Worm (Caenorhabditis elegans) whole organism, L1 larva: ENCODE data around the gene fbxb-22.

Experiments
- C34B4.2 ChIP-seq: sonication (generic microtip); optimal IDR thresholded peaks from 2 replicates; lab custom pipeline; 2017; ENCODE audit warnings: mild to moderate bottlenecking, missing genetic modification characterization, missing compliant biosample characterization
- F16B12.6 ChIP-seq: fragments of 150-350 bp; optimal IDR thresholded peaks from 2 replicates; lab custom pipeline; 2014; ENCODE audit warnings: missing biosample characterization, missing genetic modification characterization
- Y116A8C.19 ChIP-seq: sonication (generic microtip); optimal IDR thresholded peaks from 2 replicates; lab custom pipeline; 2016; ENCODE audit warnings: missing compliant biosample characterization, missing genetic modification characterization, borderline replicate concordance
- aha-1 ChIP-seq: fragments of 150-350 bp; optimal IDR thresholded peaks from 2 replicates; lab custom pipeline; 2014; ENCODE audit warnings: missing biosample characterization, missing genetic modification characterization
- alr-1 ChIP-seq: fragments of 200-800 bp; sonication (Bioruptor generic); optimal IDR thresholded peaks from 2 replicates; lab custom pipeline; 2018; ENCODE audit warnings: borderline replicate concordance, mild to moderate bottlenecking, missing genetic modification characterization, missing compliant biosample characterization
- blmp-1 ChIP-seq: fragments of 150-350 bp; optimal IDR thresholded peaks from 2 replicates; lab custom pipeline; 2014; ENCODE audit warnings: missing biosample characterization, missing genetic modification characterization
- ceh-82 ChIP-seq, 3 experiments: fragments of 150-350 bp in 1 of 3; sonication (generic microtip) in 2 of 3; optimal IDR thresholded peaks; 2 replicates each; lab custom pipeline; 2014 to 2017; ENCODE audit warnings: missing biosample characterization in 3 of 3, missing genetic modification characterization in 3 of 3
- ceh-88 ChIP-seq: fragments of 200-800 bp; sonication (Bioruptor generic); IDR thresholded peaks from 2 replicates; pipeline ENCODE4 v1.3.6; 2022; ENCODE audit warnings: missing genetic modification characterization, missing compliant biosample characterization
- efl-1 ChIP-seq, 4 experiments: fragments of 150-350 bp; optimal IDR thresholded peaks in 3 of 4; peaks in 1 of 4; 1 replicate in 1 of 4; 2 replicates in 3 of 4; lab custom pipeline; 2014; ENCODE audit warnings: missing biosample characterization in 2 of 4, missing genetic modification characterization in 2 of 4, missing genetic modification reagents in 2 of 4
- egl-13 ChIP-seq: sonication (generic microtip); optimal IDR thresholded peaks from 2 replicates; lab custom pipeline; 2016; ENCODE audit warnings: missing genotype, missing genetic modification reagents, missing genetic modification characterization, missing compliant biosample characterization
- elt-2 ChIP-seq: sonication (generic microtip); optimal IDR thresholded peaks from 2 replicates; lab custom pipeline; 2016; ENCODE audit warnings: missing genetic modification characterization, mild to moderate bottlenecking, inconsistent platforms, missing compliant biosample characterization, missing genetic modification reagents
- fkh-4 ChIP-seq: sonication (generic microtip); optimal IDR thresholded peaks from 2 replicates; lab custom pipeline; 2016; ENCODE audit warnings: missing compliant biosample characterization, missing genetic modification characterization, borderline replicate concordance
- fos-1 ChIP-seq: fragments of 150-350 bp; optimal IDR thresholded peaks from 2 replicates; lab custom pipeline; 2014; ENCODE audit warnings: missing biosample characterization, missing genetic modification characterization
- grh-1 ChIP-seq: fragments of 200-800 bp; sonication (Bioruptor generic); IDR thresholded peaks from 2 replicates; pipeline ENCODE4 v1.3.6; 2022; ENCODE audit warnings: missing genetic modification reagents, missing genetic modification characterization, missing compliant biosample characterization
- hlh-17 ChIP-seq: fragments of 200-800 bp; sonication (Bioruptor generic); optimal IDR thresholded peaks from 2 replicates; lab custom pipeline; 2018; ENCODE audit warnings: missing genetic modification characterization, mild to moderate bottlenecking, missing compliant biosample characterization, moderate library complexity, borderline replicate concordance
- hlh-4 ChIP-seq: sonication (generic microtip); optimal IDR thresholded peaks from 2 replicates; lab custom pipeline; 2016; ENCODE audit warnings: mild to moderate bottlenecking, missing genetic modification characterization, missing compliant biosample characterization
- irx-1 ChIP-seq: sonication (generic microtip); optimal IDR thresholded peaks from 2 replicates; lab custom pipeline; 2016; ENCODE audit warnings: missing genetic modification characterization, missing compliant biosample characterization
- isw-1 ChIP-seq: fragments of 200-800 bp; sonication (Bioruptor generic); IDR thresholded peaks from 2 replicates; pipeline ENCODE4 v1.3.6; 2022; ENCODE audit warnings: missing genetic modification characterization, missing compliant biosample characterization
- jun-1 ChIP-seq: fragments of 150-350 bp; optimal IDR thresholded peaks from 2 replicates; lab custom pipeline; 2014; ENCODE audit warnings: missing biosample characterization, missing genetic modification reagents, missing genetic modification characterization
- lin-13 ChIP-seq: fragments of 150-350 bp; optimal IDR thresholded peaks from 2 replicates; lab custom pipeline; 2014; ENCODE audit warnings: missing biosample characterization, missing genetic modification reagents, missing genetic modification characterization
- lin-15B ChIP-seq: fragments of 150-350 bp; sonication (generic microtip); optimal IDR thresholded peaks from 3 replicates; lab custom pipeline; 2014; ENCODE audit warnings: missing biosample characterization, missing genetic modification characterization
- lin-35 ChIP-seq, 2 experiments: fragments of 150-350 bp; optimal IDR thresholded peaks; 2 replicates each; lab custom pipeline; 2014; ENCODE audit warnings: missing biosample characterization in 2 of 2, missing genetic modification characterization in 2 of 2, missing genetic modification reagents in 2 of 2
- lir-3 ChIP-seq: sonication (generic microtip); optimal IDR thresholded peaks from 2 replicates; lab custom pipeline; 2016; ENCODE audit warnings: mild to moderate bottlenecking, missing genetic modification characterization, moderate library complexity, missing compliant biosample characterization; ENCODE audit not compliant: poor library complexity
- mep-1 ChIP-seq: fragments of 150-350 bp; optimal IDR thresholded peaks from 2 replicates; lab custom pipeline; 2014; ENCODE audit warnings: missing biosample characterization, missing genetic modification characterization
- nhr-237 ChIP-seq: fragments of 150-350 bp; optimal IDR thresholded peaks from 2 replicates; lab custom pipeline; 2014; ENCODE audit warnings: missing biosample characterization, missing genetic modification characterization
- nhr-71 ChIP-seq: sonication (generic microtip); optimal IDR thresholded peaks from 2 replicates; lab custom pipeline; 2016; ENCODE audit warnings: mild to moderate bottlenecking, missing genetic modification characterization, moderate library complexity, missing compliant biosample characterization
- nhr-76 ChIP-seq: sonication (generic microtip); optimal IDR thresholded peaks from 2 replicates; lab custom pipeline; 2017; ENCODE audit warnings: missing biosample characterization, missing genetic modification characterization
- nhr-85 ChIP-seq: sonication (generic microtip); peaks from one replicate; lab custom pipeline; 2016; ENCODE audit warnings: missing genetic modification characterization, inconsistent platforms, missing compliant biosample characterization
- nhr-90 ChIP-seq: sonication (generic microtip); optimal IDR thresholded peaks from 2 replicates; lab custom pipeline; 2016; ENCODE audit warnings: mild to moderate bottlenecking, missing genetic modification characterization, missing compliant biosample characterization; ENCODE audit not compliant: poor library complexity
- pax-3 ChIP-seq: fragments of 200-800 bp; sonication (Bioruptor generic); optimal IDR thresholded peaks from 2 replicates; lab custom pipeline; 2018; ENCODE audit warnings: mild to moderate bottlenecking, missing genetic modification characterization, moderate library complexity, missing compliant biosample characterization
- pqm-1 ChIP-seq: sonication (generic microtip); optimal IDR thresholded peaks from 3 replicates; lab custom pipeline; 2017; ENCODE audit warnings: missing biosample characterization, missing genetic modification characterization
- skn-1 ChIP-seq: fragments of 150-350 bp; optimal IDR thresholded peaks from 2 replicates; lab custom pipeline; 2014; ENCODE audit warnings: missing biosample characterization, missing genetic modification characterization
- snu-23 ChIP-seq: sonication (generic microtip); optimal IDR thresholded peaks from 2 replicates; lab custom pipeline; 2016; ENCODE audit warnings: missing genetic modification characterization, missing compliant biosample characterization
- sox-4 ChIP-seq: sonication (generic microtip); optimal IDR thresholded peaks from 2 replicates; lab custom pipeline; 2016; ENCODE audit warnings: missing genetic modification characterization, missing compliant biosample characterization
- tbx-2 ChIP-seq: sonication (generic microtip); optimal IDR thresholded peaks from 2 replicates; lab custom pipeline; 2016; ENCODE audit warnings: missing genetic modification characterization, missing compliant biosample characterization
- unc-130 ChIP-seq: fragments of 150-350 bp; optimal IDR thresholded peaks from 2 replicates; lab custom pipeline; 2017; ENCODE audit warnings: missing biosample characterization, missing genetic modification characterization, inconsistent platforms
- unc-30 ChIP-seq: sonication (generic microtip); optimal IDR thresholded peaks from 2 replicates; lab custom pipeline; 2017; ENCODE audit warnings: missing biosample characterization, missing genetic modification characterization
- unc-62 ChIP-seq: fragments of 150-350 bp; optimal IDR thresholded peaks from 2 replicates; lab custom pipeline; 2014; ENCODE audit warnings: missing biosample characterization, missing genetic modification reagents, missing genetic modification characterization
- vab-15 ChIP-seq: sonication (generic microtip); optimal IDR thresholded peaks from 2 replicates; lab custom pipeline; 2017; ENCODE audit warnings: missing genotype, mild to moderate bottlenecking, missing genetic modification characterization, missing compliant biosample characterization
- xbp-1 ChIP-seq: sonication (generic microtip); optimal IDR thresholded peaks from 2 replicates; lab custom pipeline; 2016; ENCODE audit warnings: missing genetic modification characterization, missing compliant biosample characterization
- zag-1 ChIP-seq: fragments of 150-350 bp; optimal IDR thresholded peaks from 2 replicates; lab custom pipeline; 2014; ENCODE audit warnings: missing biosample characterization, missing genetic modification characterization
- zip-4 ChIP-seq: fragments of 200-800 bp; sonication (Bioruptor generic); optimal IDR thresholded peaks from 2 replicates; lab custom pipeline; 2018; ENCODE audit warnings: mild to moderate bottlenecking, missing genetic modification characterization, moderate library complexity, missing compliant biosample characterization
- ztf-4 ChIP-seq: fragments of 150-350 bp; optimal IDR thresholded peaks from 2 replicates; lab custom pipeline; 2014; ENCODE audit warnings: missing biosample characterization, missing genetic modification characterization

The fbxb-22 gene

ce11 chrIII:11878751-11879150 is 4.8 kb downstream of the fbxb-22 start, which contains the start of gene Y56A3A.6:
Gene Y56A3A.6 (minus strand): TSS chrIII:11878803.
- TF ChIP-seq egl-13 (no peak), fkh-4 (tag; lab: Kevin White, UChicago) (no peak), unc-62 (GFP tag; lab: Kevin White, UChicago) (no peak), lin-35 (GFP tag; optimal IDR thresholded peaks at IDR 0.05; lab: Kevin White, UChicago) (peak in 1 of 2 experiments; percentile 2), zag-1 (tag; lab: Kevin White, UChicago) (no peak), elt-2 (tag; lab: Kevin White, UChicago) (peak; percentile 59), unc-30 (tag; lab: Kevin White, UChicago) (no peak), xbp-1 (tag; lab: Kevin White, UChicago) (no peak)

ce11 chrIII:11876130-11876529 is 7.4 kb downstream of the fbxb-22 start:
- TF ChIP-seq fos-1 (tag; lab: Kevin White, UChicago): no peak
- TF ChIP-seq unc-130 (tag; lab: Kevin White, UChicago): no peak
- no peak for TF ChIP-seq nhr-76 (tag; lab: Kevin White, UChicago)
- no peak for TF ChIP-seq zip-4 (GFP tag; lab: Kevin White, UChicago)
- no peak for TF ChIP-seq nhr-237 (tag; lab: Kevin White, UChicago)
- TF ChIP-seq nhr-90 (tag; lab: Kevin White, UChicago): no peak
- TF ChIP-seq nhr-71 (tag; lab: Kevin White, UChicago): no peak
- TF ChIP-seq pqm-1 (tag; lab: Kevin White, UChicago): no peak
- TF ChIP-seq jun-1: no peak
- TF ChIP-seq tbx-2 (tag; lab: Kevin White, UChicago): no peak
- no peak for TF ChIP-seq ztf-4 (tag; lab: Kevin White, UChicago)
- TF ChIP-seq vab-15 (tag; lab: Kevin White, UChicago): no peak
- TF ChIP-seq lin-35 (GFP tag; optimal IDR thresholded peaks at IDR 0.05; lab: Kevin White, UChicago): no peak
- no peak for TF ChIP-seq elt-2 (tag; lab: Kevin White, UChicago)
- TF ChIP-seq aha-1 (tag; lab: Kevin White, UChicago): no peak
- TF ChIP-seq F16B12.6: no peak
- no peak for TF ChIP-seq lin-13 (GFP tag; lab: Kevin White, UChicago)
- TF ChIP-seq isw-1 (GFP tag; lab: Robert Waterston, UW): no peak
- no peak for TF ChIP-seq grh-1 (GFP tag; lab: Robert Waterston, UW)
- TF ChIP-seq, all 84 proteins: peak for 0

DNA sequence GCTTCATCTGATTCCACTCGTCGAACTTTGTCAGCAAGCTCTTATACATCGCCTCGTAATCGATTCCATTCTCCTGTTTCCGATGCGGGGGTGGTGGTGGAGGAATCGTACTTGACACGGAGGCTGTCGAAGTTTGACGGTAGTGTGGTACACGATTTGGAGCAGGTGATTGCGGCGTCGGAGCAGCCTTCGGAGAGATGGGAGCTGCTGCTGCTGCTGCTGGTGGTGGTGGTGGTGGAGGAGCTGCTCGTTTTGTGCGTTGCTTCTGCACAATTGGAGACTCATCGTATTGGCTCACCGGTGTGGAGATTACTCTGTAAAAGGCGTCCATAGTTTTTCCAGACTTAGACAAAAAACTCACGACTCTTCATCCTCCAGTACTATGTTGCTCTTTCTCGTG is 9.3 kb downstream of the fbxb-22 start:
- TF ChIP-seq snu-23: no peak
- no peak for TF ChIP-seq efl-1 (optimal IDR thresholded peaks at IDR 0.05; lab: Kevin White, UChicago)
- peak in 1 of 2 experiments; percentile 33 for TF ChIP-seq efl-1 (GFP tag; optimal IDR thresholded peaks at IDR 0.05 in 1 of 2; lab: Kevin White, UChicago)

- TF ChIP-seq unc-30 (tag; lab: Kevin White, UChicago) (no peak), lin-35 (GFP tag; optimal IDR thresholded peaks at IDR 0.05; lab: Kevin White, UChicago) (no peak), mep-1 (tag; lab: Kevin White, UChicago) (no peak), unc-130 (tag; lab: Kevin White, UChicago) (no peak), pax-3 (no peak), alr-1 (tag; lab: Kevin White, UChicago) (no peak), irx-1 (no peak), aha-1 (tag; lab: Kevin White, UChicago) (no peak), hlh-4 (no peak), zag-1 (tag; lab: Kevin White, UChicago) (no peak), nhr-85 (no peak), C34B4.2 (tag; lab: Kevin White, UChicago) (no peak)
Observed at ce11 chrIII:11871617-11872016, 11.9 kb downstream of the fbxb-22 start.

DNA sequence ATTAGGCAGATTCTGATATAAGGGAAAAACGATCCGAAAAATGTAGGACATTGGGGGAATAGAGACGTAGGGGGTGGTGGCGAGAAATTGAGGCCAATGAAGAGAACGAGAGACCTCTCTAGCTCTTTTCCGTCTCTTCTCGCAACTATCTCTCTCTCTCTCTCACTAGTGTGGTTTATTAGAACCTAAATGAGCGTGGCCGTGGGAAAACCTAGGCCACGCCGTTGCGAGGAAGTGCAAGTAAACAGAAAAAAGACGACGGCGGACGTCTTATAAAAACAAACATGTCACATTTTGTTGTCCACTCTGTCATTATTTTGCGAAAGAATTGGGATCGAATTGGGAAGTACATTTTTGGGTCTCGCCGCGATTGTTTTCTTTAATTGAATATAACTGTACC is 13.5 kb downstream of the fbxb-22 start:
- TF ChIP-seq ceh-88 (GFP tag; lab: Robert Waterston, UW) (no peak), lir-3 (peak; percentile 94), nhr-71 (tag; lab: Kevin White, UChicago) (peak; percentile 93), lin-35 (GFP tag; optimal IDR thresholded peaks at IDR 0.05; lab: Kevin White, UChicago) (peak; percentile 84 to 86), nhr-237 (tag; lab: Kevin White, UChicago) (peak; percentile 47), pqm-1 (tag; lab: Kevin White, UChicago) (no peak), irx-1 (peak; percentile 87), tbx-2 (tag; lab: Kevin White, UChicago) (peak; percentile 91), sox-4 (tag; lab: Kevin White, UChicago) (peak; percentile 36), lin-15B (tag; lab: Kevin White, UChicago) (peak; percentile 87), hlh-17 (GFP tag; lab: Kevin White, UChicago) (no peak), skn-1 (tag; lab: Kevin White, UChicago) (peak; percentile 82), xbp-1 (tag; lab: Kevin White, UChicago) (peak; percentile 87), jun-1 (peak; percentile 57), zag-1 (tag; lab: Kevin White, UChicago) (peak; percentile 14), ceh-82 (tag; optimal IDR thresholded peaks at IDR 0.05; lab: Kevin White, UChicago) (peak; percentile 73 to 92 (median 78)), blmp-1 (tag; lab: Kevin White, UChicago) (peak; percentile 63), unc-62 (GFP tag; lab: Kevin White, UChicago) (no peak), Y116A8C.19 (no peak)
